Fruit fly (Drosophila melanogaster) whole organism, embryonic: Measurements from ENCODE around the gene Cad99C.

Experiments
- Abd-B ChIP-seq: fragments of 200-800 bp; sonication (Bioruptor generic); optimal IDR thresholded peaks from 2 replicates; lab custom pipeline; 2018; ENCODE audit warnings: missing biosample characterization, mild to moderate bottlenecking, missing genetic modification characterization, moderate library complexity
- Awh ChIP-seq: fragments of 200-800 bp; sonication (Bioruptor generic); IDR thresholded peaks from 2 replicates; pipeline ENCODE4, ENCODE4 v1.3.6; 2022; ENCODE audit warnings: missing biosample characterization, missing genetic modification characterization
- BtbVII ChIP-seq: fragments of 200-800 bp; sonication (Bioruptor generic); optimal IDR thresholded peaks from 3 replicates; lab custom pipeline; 2017; ENCODE audit warnings: missing biosample characterization, mild to moderate bottlenecking, missing genetic modification characterization
- CG10267 ChIP-seq: fragments of 200-800 bp; sonication (Bioruptor generic); optimal IDR thresholded peaks from 2 replicates; lab custom pipeline; 2018; ENCODE audit warnings: missing biosample characterization, mild to moderate bottlenecking, missing genetic modification characterization, moderate library complexity
- CG12104 ChIP-seq: fragments of 200-800 bp; sonication (Bioruptor generic); optimal IDR thresholded peaks from 3 replicates; lab custom pipeline; 2016; ENCODE audit warnings: missing biosample characterization, missing genetic modification characterization
- CG12236 ChIP-seq: fragments of 200-800 bp; sonication (Bioruptor generic); optimal IDR thresholded peaks from 2 replicates; lab custom pipeline; 2016; ENCODE audit warnings: missing biosample characterization, missing genetic modification characterization
- CG12299 ChIP-seq: fragments of 200-800 bp; sonication (Bioruptor generic); optimal IDR thresholded peaks from 2 replicates; lab custom pipeline; 2018; ENCODE audit warnings: missing biosample characterization, mild to moderate bottlenecking, missing genetic modification characterization
- CG12659 ChIP-seq: fragments of 200-800 bp; sonication (Bioruptor generic); optimal IDR thresholded peaks from 3 replicates; lab custom pipeline; 2017; ENCODE audit warnings: mild to moderate bottlenecking, missing biosample characterization, missing genetic modification reagents, missing genetic modification characterization
- CG13296 ChIP-seq: fragments of 200-800 bp; sonication (Bioruptor generic); optimal IDR thresholded peaks from 3 replicates; lab custom pipeline; 2018; ENCODE audit warnings: missing biosample characterization, mild to moderate bottlenecking, missing genetic modification characterization
- CG14710 ChIP-seq: fragments of 200-800 bp; sonication (Bioruptor generic); optimal IDR thresholded peaks from 3 replicates; lab custom pipeline; 2019; ENCODE audit warnings: missing biosample characterization, mild to moderate bottlenecking, missing genetic modification characterization, moderate library complexity
- CG1602 ChIP-seq: fragments of 200-800 bp; sonication (Bioruptor generic); optimal IDR thresholded peaks from 3 replicates; lab custom pipeline; 2016; ENCODE audit warnings: missing biosample characterization, missing genetic modification characterization
- CG1647 ChIP-seq: fragments of 200-800 bp; sonication (Bioruptor generic); optimal IDR thresholded peaks from 3 replicates; lab custom pipeline; 2016; ENCODE audit warnings: missing biosample characterization, missing genetic modification characterization
- CG16863 ChIP-seq: fragments of 200-800 bp; sonication (Bioruptor generic); optimal IDR thresholded peaks from 3 replicates; lab custom pipeline; 2016; ENCODE audit warnings: missing biosample characterization, missing genetic modification characterization
- CG17328 ChIP-seq: fragments of 200-800 bp; sonication (Bioruptor generic); IDR thresholded peaks from 2 replicates; pipeline ENCODE4 v1.3.6; 2022; ENCODE audit warnings: missing biosample characterization, missing genetic modification characterization
- CG2875 ChIP-seq: fragments of 200-800 bp; sonication (Bioruptor generic); optimal IDR thresholded peaks from 2 replicates; lab custom pipeline; 2017; ENCODE audit warnings: missing biosample characterization, mild to moderate bottlenecking, missing genetic modification characterization, missing genetic modification reagents
- CG31365 ChIP-seq: fragments of 200-800 bp; sonication (Bioruptor generic); optimal IDR thresholded peaks from 2 replicates; lab custom pipeline; 2018; ENCODE audit warnings: missing biosample characterization, mild to moderate bottlenecking, missing genetic modification characterization
- CG34224 ChIP-seq: fragments of 200-800 bp; sonication (Bioruptor generic); IDR thresholded peaks from 3 replicates; pipeline ENCODE4 v1.3.6; 2022; ENCODE audit warnings: missing biosample characterization, missing genetic modification characterization; ENCODE audit not compliant: partially characterized antibody
- CG4404 ChIP-seq: fragments of 200-800 bp; sonication (Bioruptor generic); IDR thresholded peaks from 2 replicates; pipeline ENCODE4 v1.3.6; 2022; ENCODE audit warnings: missing biosample characterization, missing genetic modification characterization
- CG5953 ChIP-seq: fragments of 200-800 bp; sonication (Bioruptor generic); IDR thresholded peaks from 2 replicates; pipeline ENCODE4 v1.3.6; 2022; ENCODE audit warnings: missing biosample characterization, missing genetic modification characterization
- CG6254 ChIP-seq: fragments of 200-800 bp; sonication (Bioruptor generic); optimal IDR thresholded peaks from 3 replicates; lab custom pipeline; 2017; ENCODE audit warnings: mild to moderate bottlenecking, missing biosample characterization, missing genetic modification reagents, missing genetic modification characterization
- CG6683 ChIP-seq: fragments of 200-800 bp; sonication (Bioruptor generic); optimal IDR thresholded peaks from 2 replicates; lab custom pipeline; 2017; ENCODE audit warnings: missing biosample characterization, mild to moderate bottlenecking, missing genetic modification characterization, missing genetic modification reagents
- CG7372 ChIP-seq: fragments of 200-800 bp; sonication (Bioruptor generic); IDR thresholded peaks from 2 replicates; pipeline ENCODE4 v1.3.6; 2022; ENCODE audit warnings: missing biosample characterization, missing genetic modification characterization
- CG8388 ChIP-seq: fragments of 200-800 bp; sonication (Bioruptor generic); optimal IDR thresholded peaks from 2 replicates; lab custom pipeline; 2019; ENCODE audit warnings: missing biosample characterization, mild to moderate bottlenecking, missing genetic modification characterization, moderate library complexity
- CG9609 ChIP-seq: fragments of 200-800 bp; sonication (Bioruptor generic); optimal IDR thresholded peaks from 3 replicates; lab custom pipeline; 2016; ENCODE audit warnings: missing biosample characterization, missing genetic modification characterization
- Camta ChIP-seq: fragments of 200-800 bp; sonication (Bioruptor generic); optimal IDR thresholded peaks from 2 replicates; lab custom pipeline; 2016; ENCODE audit warnings: missing biosample characterization, missing genetic modification characterization
- CkIIα-i1 ChIP-seq: fragments of 200-800 bp; sonication (Bioruptor generic); IDR thresholded peaks from 2 replicates; pipeline ENCODE4 v1.3.6; 2022; ENCODE audit warnings: missing biosample characterization, missing genetic modification characterization
- Fer3 ChIP-seq: fragments of 200-800 bp; sonication (Bioruptor generic); optimal IDR thresholded peaks from 2 replicates; lab custom pipeline; 2018; ENCODE audit warnings: missing biosample characterization, mild to moderate bottlenecking, missing genetic modification characterization, moderate library complexity
- Hr39 ChIP-seq: fragments of >200 bp; optimal IDR thresholded peaks from 2 replicates; lab custom pipeline; 2017
- NC2β ChIP-seq: fragments of 200-800 bp; sonication (Bioruptor generic); optimal IDR thresholded peaks from 2 replicates; lab custom pipeline; 2016; ENCODE audit warnings: missing biosample characterization, missing genetic modification characterization
- Poxn ChIP-seq: fragments of 200-800 bp; sonication (Bioruptor generic); IDR thresholded peaks from 2 replicates; pipeline ENCODE4 v1.3.6; 2022; ENCODE audit warnings: missing biosample characterization, missing genetic modification characterization
- Xbp1 ChIP-seq: fragments of 200-800 bp; sonication (Bioruptor generic); optimal IDR thresholded peaks from 3 replicates; lab custom pipeline; 2016; ENCODE audit warnings: missing biosample characterization, mild to moderate bottlenecking, missing genetic modification characterization
- cas ChIP-seq: fragments of 200-800 bp; sonication (Bioruptor generic); IDR thresholded peaks from 2 replicates; pipeline ENCODE4 v1.3.6; 2022; ENCODE audit warnings: missing biosample characterization, missing genetic modification characterization
- chinmo ChIP-seq: fragments of 200-800 bp; sonication (Bioruptor generic); IDR thresholded peaks from 4 replicates; pipeline ENCODE4 v1.3.6; 2022; ENCODE audit warnings: missing biosample characterization, missing genetic modification characterization; ENCODE audit not compliant: partially characterized antibody
- dan ChIP-seq: fragments of 200-800 bp; sonication (Bioruptor generic); IDR thresholded peaks from 2 replicates; pipeline ENCODE4 v1.3.6; 2022; ENCODE audit warnings: missing biosample characterization, missing genetic modification characterization
- fu2 ChIP-seq: fragments of 200-800 bp; sonication (Bioruptor generic); optimal IDR thresholded peaks from 2 replicates; lab custom pipeline; 2016; ENCODE audit warnings: missing biosample characterization, missing genetic modification characterization
- grn ChIP-seq: fragments of 200-800 bp; sonication (Bioruptor generic); optimal IDR thresholded peaks from 3 replicates; lab custom pipeline; 2017; ENCODE audit warnings: missing biosample characterization, missing genetic modification characterization
- gsb ChIP-seq: fragments of 200-800 bp; sonication (Bioruptor generic); IDR thresholded peaks from 2 replicates; pipeline ENCODE4 v1.3.6; 2022; ENCODE audit warnings: missing biosample characterization, missing genetic modification characterization
- jumu ChIP-seq: fragments of 200-800 bp; sonication (Bioruptor generic); optimal IDR thresholded peaks from 3 replicates; lab custom pipeline; 2016; ENCODE audit warnings: missing biosample characterization, missing genetic modification characterization
- lab ChIP-seq: fragments of 200-800 bp; sonication (Bioruptor generic); optimal IDR thresholded peaks from 3 replicates; lab custom pipeline; 2017; ENCODE audit warnings: missing biosample characterization, missing genetic modification characterization, mild to moderate bottlenecking, moderate library complexity, missing genetic modification reagents
- lmd ChIP-seq: fragments of 200-800 bp; sonication (Bioruptor generic); IDR thresholded peaks from 2 replicates; pipeline ENCODE4 v1.3.6; 2022; ENCODE audit warnings: missing biosample characterization, missing genetic modification characterization
- phol ChIP-seq: fragments of 200-800 bp; sonication (Bioruptor generic); optimal IDR thresholded peaks from 3 replicates; lab custom pipeline; 2018; ENCODE audit warnings: missing biosample characterization, mild to moderate bottlenecking, missing genetic modification characterization, moderate library complexity
- psq ChIP-seq: fragments of 200-800 bp; sonication (Bioruptor generic); optimal IDR thresholded peaks from 2 replicates; lab custom pipeline; 2017; ENCODE audit warnings: missing biosample characterization, missing genetic modification characterization
- pzg ChIP-seq: fragments of 200-800 bp; sonication (Bioruptor generic); optimal IDR thresholded peaks from 3 replicates; lab custom pipeline; 2018; ENCODE audit warnings: missing biosample characterization, mild to moderate bottlenecking, missing genetic modification characterization, moderate library complexity
- row ChIP-seq: fragments of 200-800 bp; sonication (Bioruptor generic); IDR thresholded peaks from 3 replicates; pipeline ENCODE4 v1.3.6; 2022; ENCODE audit warnings: missing biosample characterization, missing genetic modification characterization
- sim ChIP-seq: fragments of 200-800 bp; sonication (Bioruptor generic); IDR thresholded peaks from 2 replicates; pipeline ENCODE4 v1.3.6; 2022; ENCODE audit warnings: missing biosample characterization, missing genetic modification characterization
- trem ChIP-seq: fragments of 200-800 bp; optimal IDR thresholded peaks from 3 replicates; lab custom pipeline; 2019; ENCODE audit warnings: missing biosample characterization, mild to moderate bottlenecking, missing genetic modification characterization, moderate library complexity
- ttk ChIP-seq: fragments of 200-800 bp; sonication (Bioruptor generic); IDR thresholded peaks from 2 replicates; pipeline ENCODE4 v2.1.2; 2022; ENCODE audit warnings: missing biosample characterization, missing genetic modification characterization
- tup ChIP-seq: fragments of 200-800 bp; sonication (Bioruptor generic); optimal IDR thresholded peaks from 2 replicates; lab custom pipeline; 2016; ENCODE audit warnings: missing biosample characterization, mild to moderate bottlenecking, missing genetic modification characterization, moderate library complexity
- zfh1 ChIP-seq: fragments of 200-800 bp; sonication (Bioruptor generic); IDR thresholded peaks from 3 replicates; pipeline ENCODE4 v1.3.6; 2022; ENCODE audit warnings: missing biosample characterization, missing genetic modification characterization
- zfh2 ChIP-seq: fragments of 200-800 bp; sonication (Bioruptor generic); optimal IDR thresholded peaks from 2 replicates; lab custom pipeline; 2016; ENCODE audit warnings: missing biosample characterization, missing genetic modification characterization

The Cad99C gene

dm6 chr3R:29861432-29862249, 20.2 kb downstream of the Cad99C start, which contains the start of the genes CG15514 and RpS8 (continued):
- peak; percentile 70 for TF ChIP-seq CG13296 (GFP tag; lab: Kevin White, UChicago)
- TF ChIP-seq trem, result peak; percentile 66
- TF ChIP-seq Fer3 (tag; lab: Kevin White, UChicago), result peak; percentile 41
- TF ChIP-seq sim (GFP tag; lab: Robert Waterston, UW), result no peak
- TF ChIP-seq CG31365 (tag; lab: Kevin White, UChicago), result peak; percentile 34
- no peak for TF ChIP-seq psq
- no peak for TF ChIP-seq CG12236
- no peak for TF ChIP-seq CkIIα-i1 (GFP tag; lab: Robert Waterston, UW)
- no peak for TF ChIP-seq jumu (GFP tag; lab: Kevin White, UChicago)
- TF ChIP-seq Abd-B, result no peak
- no peak for TF ChIP-seq Hr39 (lab: Kevin White, UChicago)
- TF ChIP-seq CG17328 (GFP tag; lab: Robert Waterston, UW), result 0 out of 2 replicates have a peak, but pooled peaks have one; percentile 30
- peak; percentile 75 for TF ChIP-seq CG10267
- peak; percentile 62 for TF ChIP-seq CG7372 (GFP tag; lab: Robert Waterston, UW)
- peak; percentile 24 for TF ChIP-seq Camta (GFP tag; lab: Kevin White, UChicago)
- TF ChIP-seq phol (tag; lab: Kevin White, UChicago), result peak; percentile 75
- TF ChIP-seq CG8388 (GFP tag; lab: Kevin White, UChicago), result peak; percentile 50
- TF ChIP-seq CG1602 (GFP tag; lab: Kevin White, UChicago), result peak; percentile 18
- TF ChIP-seq row (GFP tag; lab: Robert Waterston, UW), result peak; percentile 76
- TF ChIP-seq zfh1, result peak; percentile 64; the same call in 2 of the 3 replicates
- peak; percentile 35 for TF ChIP-seq CG6254 (GFP tag; lab: Kevin White, UChicago)
- TF ChIP-seq grn (GFP tag; lab: Kevin White, UChicago), result no peak
- TF ChIP-seq CG12299 (tag; lab: Kevin White, UChicago), result peak; percentile 45
- peak; percentile 93 for TF ChIP-seq NC2β (GFP tag; lab: Kevin White, UChicago)
- no peak for TF ChIP-seq Poxn
- TF ChIP-seq CG34224 (GFP tag; lab: Robert Waterston, UW), result no peak
- 0 out of 4 replicates have a peak, but pooled peaks have one; percentile 6 for TF ChIP-seq chinmo (GFP tag; lab: Robert Waterston, UW)
- peak; percentile 57 for TF ChIP-seq CG2875 (GFP tag; lab: Kevin White, UChicago)
- TF ChIP-seq Awh, result no peak
- no peak for TF ChIP-seq gsb (GFP tag; lab: Robert Waterston, UW)
- TF ChIP-seq pzg (GFP tag; lab: Kevin White, UChicago), result peak; percentile 67
- no peak for TF ChIP-seq cas
- peak; percentile 33; the same call in 1 of the 2 replicates for TF ChIP-seq lmd (GFP tag; lab: Robert Waterston, UW)
- peak; percentile 84 for TF ChIP-seq lab (GFP tag; lab: Kevin White, UChicago)
- peak; percentile 88 for TF ChIP-seq CG12659 (GFP tag; lab: Kevin White, UChicago)
- TF ChIP-seq CG14710 (tag; lab: Kevin White, UChicago), result peak; percentile 78
- no peak for TF ChIP-seq zfh2 (GFP tag; lab: Kevin White, UChicago)
- TF ChIP-seq CG4404, result no peak
- no peak for TF ChIP-seq ttk (GFP tag; lab: Robert Waterston, UW)
- peak; percentile 42; the same call in 1 of the 2 replicates for TF ChIP-seq CG5953 (GFP tag; lab: Robert Waterston, UW)
- no peak for TF ChIP-seq CG1647 (GFP tag; lab: Kevin White, UChicago)
- TF ChIP-seq Xbp1 (GFP tag; lab: Kevin White, UChicago), result peak; percentile 64
- TF ChIP-seq CG9609, result no peak
- TF ChIP-seq CG12104 (GFP tag; lab: Kevin White, UChicago), result peak; percentile 63
- TF ChIP-seq CG16863 (GFP tag; lab: Kevin White, UChicago), result no peak
- TF ChIP-seq dan, result no peak
- TF ChIP-seq BtbVII (GFP tag; lab: Kevin White, UChicago), result peak; percentile 45
- no peak for TF ChIP-seq CG6683 (GFP tag; lab: Kevin White, UChicago)
- no peak for TF ChIP-seq fu2 (GFP tag; lab: Kevin White, UChicago)
- no peak for TF ChIP-seq tup (GFP tag; lab: Kevin White, UChicago)
